Worm (Caenorhabditis elegans): ENCODE data around the gene F14B8.6.

F14B8.6 gene

ce11 chrX:6959534-6959933 lies 27.3 kb upstream of the F14B8.6 start:
- TF ChIP-seq ceh-18 (tag; optimal IDR thresholded peaks at IDR 0.05): peak; percentile 36
- no peak for TF ChIP-seq hlh-13 (GFP tag; optimal IDR thresholded peaks at IDR 0.05)
- TF ChIP-seq unc-55 (GFP tag; optimal IDR thresholded peaks at IDR 0.05): peak; percentile 83
- TF ChIP-seq pha-4 (tag; optimal IDR thresholded peaks at IDR 0.05): no peak
- no peak for TF ChIP-seq F13H6.1 (tag; optimal IDR thresholded peaks at IDR 0.05)

- no peak for TF ChIP-seq ahr-1 (tag; optimal IDR thresholded peaks at IDR 0.05)
- TF ChIP-seq hlh-6 (tag; optimal IDR thresholded peaks at IDR 0.05): no peak
- no peak for TF ChIP-seq npax-4 (tag; optimal IDR thresholded peaks at IDR 0.05)
- TF ChIP-seq ceh-19 (GFP tag; optimal IDR thresholded peaks at IDR 0.05): no peak
Measured at ce11 chrX:6958914-6959313, 26.7 kb upstream of the F14B8.6 start.

ce11 chrX:6956299-6956698 lies 24.1 kb upstream of the F14B8.6 start, which contains the start of gene inx-1:
TSS of gene inx-1 (minus strand) at chrX:6956399.
- TF ChIP-seq ttx-3 (tag; optimal IDR thresholded peaks at IDR 0.05) (no peak), ceh-45 (GFP tag; IDR thresholded peaks at IDR 0.05) (no peak), pha-2 (tag; optimal IDR thresholded peaks at IDR 0.05) (no peak), mec-3 (tag; optimal IDR thresholded peaks at IDR 0.05; ENCODE audit: borderline replicate concordance) (no peak), fax-1 (tag; optimal IDR thresholded peaks at IDR 0.05) (no peak), hlh-8 (tag; optimal IDR thresholded peaks at IDR 0.05) (no peak), syd-9 (tag; optimal IDR thresholded peaks at IDR 0.05) (no peak), pag-3 (tag; optimal IDR thresholded peaks at IDR 0.05; ENCODE audit: borderline replicate concordance) (no peak), pax-1 (tag; optimal IDR thresholded peaks at IDR 0.05) (no peak), ceh-24 (tag; optimal IDR thresholded peaks at IDR 0.05) (no peak), K02D7.2 (tag; optimal IDR thresholded peaks at IDR 0.05) (no peak), unc-3 (GFP tag; conservative IDR thresholded peaks at IDR 0.05) (no peak), unc-3 (tag; optimal IDR thresholded peaks at IDR 0.05) (no peak), F13H6.1 (tag; optimal IDR thresholded peaks at IDR 0.05) (no peak), dve-1 (tag; optimal IDR thresholded peaks at IDR 0.05) (no peak), ets-4 (tag; optimal IDR thresholded peaks at IDR 0.05) (no peak), npax-4 (tag; optimal IDR thresholded peaks at IDR 0.05) (no peak), ahr-1 (tag; optimal IDR thresholded peaks at IDR 0.05) (no peak), zip-5 (tag; optimal IDR thresholded peaks at IDR 0.05) (no peak)

ce11 chrX:6953339-6953738 lies 21.1 kb upstream of the F14B8.6 start:
- peak; percentile 8 for TF ChIP-seq hlh-6 (tag; optimal IDR thresholded peaks at IDR 0.05)
- TF ChIP-seq unc-42 (tag; optimal IDR thresholded peaks at IDR 0.05): peak; percentile 10
- no peak for TF ChIP-seq ceh-2 (tag; optimal IDR thresholded peaks at IDR 0.05)
- no peak for TF ChIP-seq syd-9 (tag; optimal IDR thresholded peaks at IDR 0.05)
- no peak for TF ChIP-seq ceh-14 (tag; optimal IDR thresholded peaks at IDR 0.05)
- no peak for TF ChIP-seq npax-4 (tag; optimal IDR thresholded peaks at IDR 0.05)
- no peak for TF ChIP-seq fkh-6 (tag; optimal IDR thresholded peaks at IDR 0.05)
- TF ChIP-seq ceh-31 (tag; optimal IDR thresholded peaks at IDR 0.05): peak; percentile 61
- peak; percentile 31 for TF ChIP-seq ref-2 (tag; optimal IDR thresholded peaks at IDR 0.05)
- TF ChIP-seq sox-4 (tag; optimal IDR thresholded peaks at IDR 0.05): peak; percentile 18
- no peak for TF ChIP-seq pax-1 (tag; optimal IDR thresholded peaks at IDR 0.05)

ce11 chrX:6946789-6947188 lies 14.6 kb upstream of the F14B8.6 start:
- TF ChIP-seq madf-2 (tag; optimal IDR thresholded peaks at IDR 0.05): no peak
- no peak for TF ChIP-seq pat-9 (tag; optimal IDR thresholded peaks at IDR 0.05)
- TF ChIP-seq npax-4 (tag; optimal IDR thresholded peaks at IDR 0.05): no peak
- TF ChIP-seq pqm-1 (tag; optimal IDR thresholded peaks at IDR 0.05): no peak
- TF ChIP-seq fkh-10 (GFP tag; optimal IDR thresholded peaks at IDR 0.05): no peak
- TF ChIP-seq pag-3 (tag; optimal IDR thresholded peaks at IDR 0.05; ENCODE audit: borderline replicate concordance): no peak
- no peak for TF ChIP-seq mec-3 (tag; optimal IDR thresholded peaks at IDR 0.05; ENCODE audit: borderline replicate concordance)
- no peak for TF ChIP-seq syd-9 (tag; optimal IDR thresholded peaks at IDR 0.05)

Measured in whole organism, late embryonic.